Fruit fly (Drosophila melanogaster): ENCODE results near the gene CG42564.

The CG42564 gene

DNA sequence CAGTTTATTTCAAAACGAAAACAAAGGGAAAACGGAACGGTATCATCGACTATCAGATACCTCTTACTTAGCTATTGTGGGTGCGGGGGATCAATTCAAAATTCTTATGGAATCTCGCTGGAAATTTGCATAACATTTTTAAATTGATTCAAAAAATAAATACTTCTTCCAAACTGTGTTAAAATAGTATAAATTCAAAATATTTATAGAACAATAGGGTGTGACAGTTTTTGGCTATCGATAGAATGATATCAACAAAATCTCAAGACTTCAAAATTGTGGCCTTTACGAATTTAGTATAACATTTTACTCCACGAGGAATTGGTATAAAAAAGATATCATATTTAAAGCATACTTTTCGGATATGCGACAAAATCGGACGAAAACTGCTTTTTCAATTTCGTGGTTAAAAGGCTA lies 14.1 kb downstream of the CG42564 start (continued):
- TF ChIP-seq bsh (GFP tag; optimal IDR thresholded peaks at IDR 0.05) (no peak), gem (tag; optimal IDR thresholded peaks at IDR 0.05) (no peak), Opbp (GFP tag; IDR thresholded peaks at IDR 0.05; ENCODE audit: partially characterized antibody) (peak; percentile 48; the same call in 1 of the 3 replicates), CG13287 (GFP tag; IDR thresholded peaks at IDR 0.05; ENCODE audit: partially characterized antibody) (peak; percentile 74), CG31441 (GFP tag; IDR thresholded peaks at IDR 0.05) (no peak), sna (GFP tag; IDR thresholded peaks at IDR 0.05; ENCODE audit: partially characterized antibody) (peak; percentile 81), ato (GFP tag; IDR thresholded peaks at IDR 0.05; ENCODE audit: partially characterized antibody) (peak; percentile 66; the same call in 1 of the 2 replicates), CG12299 (tag; optimal IDR thresholded peaks at IDR 0.05) (no peak), dpn (GFP tag; optimal IDR thresholded peaks at IDR 0.05) (no peak), CG16813 (GFP tag; IDR thresholded peaks at IDR 0.05; ENCODE audit: partially characterized antibody) (peak; percentile 83), pb (GFP tag; optimal IDR thresholded peaks at IDR 0.05) (no peak), Med (GFP tag) (peak; percentile 48), CG14860 (GFP tag; IDR thresholded peaks at IDR 0.05; ENCODE audit: partially characterized antibody) (peak; percentile 92), phol (tag; optimal IDR thresholded peaks at IDR 0.05) (no peak), BEAF-32 (GFP tag; optimal IDR thresholded peaks at IDR 0.05) (peak; percentile 0), cad (GFP tag; optimal IDR thresholded peaks at IDR 0.05) (no peak), bbx (GFP tag; IDR thresholded peaks at IDR 0.05; ENCODE audit: partially characterized antibody) (peak; percentile 55), CG9437 (GFP tag; optimal IDR thresholded peaks at IDR 0.05) (no peak), CG7963 (GFP tag; IDR thresholded peaks at IDR 0.05; ENCODE audit: partially characterized antibody) (peak; percentile 76), stwl (tag; optimal IDR thresholded peaks at IDR 0.05) (peak; percentile 29), sens (GFP tag) (peak; percentile 48), nerfin-2 (GFP tag; IDR thresholded peaks at IDR 0.05; ENCODE audit: partially characterized antibody) (peak; percentile 88), CG8089 (GFP tag; optimal IDR thresholded peaks at IDR 0.05) (no peak), CG43689 (GFP tag; IDR thresholded peaks at IDR 0.05) (no peak), Awh (GFP tag; IDR thresholded peaks at IDR 0.05) (no peak), Meics (GFP tag; optimal IDR thresholded peaks at IDR 0.05) (no peak), CG4424 (GFP tag; optimal IDR thresholded peaks at IDR 0.05) (no peak), Eip74EF (GFP tag; optimal IDR thresholded peaks at IDR 0.05) (no peak), Mad (GFP tag; optimal IDR thresholded peaks at IDR 0.05) (no peak), amos (GFP tag; IDR thresholded peaks at IDR 0.05; ENCODE audit: partially characterized antibody) (peak; percentile 47; the same call in 1 of the 2 replicates), unc-4 (GFP tag; IDR thresholded peaks at IDR 0.05; ENCODE audit: partially characterized antibody) (peak; percentile 51), odd (GFP tag; optimal IDR thresholded peaks at IDR 0.05) (no peak), vnd (GFP tag; IDR thresholded peaks at IDR 0.05; ENCODE audit: partially characterized antibody) (peak; percentile 69; the same call in 2 of the 3 replicates), CG9797 (GFP tag; optimal IDR thresholded peaks at IDR 0.05) (no peak), CG2875 (GFP tag; optimal IDR thresholded peaks at IDR 0.05) (no peak), dmrt11E (tag; optimal IDR thresholded peaks at IDR 0.05) (no peak), Doc3 (GFP tag; IDR thresholded peaks at IDR 0.05; ENCODE audit: partially characterized antibody) (peak; percentile 64; the same call in 1 of the 3 replicates), mld (GFP tag; IDR thresholded peaks at IDR 0.05; ENCODE audit: partially characterized antibody) (peak; percentile 67; the same call in 2 of the 3 replicates), CG6791 (GFP tag; IDR thresholded peaks at IDR 0.05; ENCODE audit: partially characterized antibody) (peak; percentile 89), Bgb (GFP tag; IDR thresholded peaks at IDR 0.05; ENCODE audit: partially characterized antibody) (peak; percentile 61), pfk (GFP tag; optimal IDR thresholded peaks at IDR 0.05) (no peak), zen2 (GFP tag; IDR thresholded peaks at IDR 0.05; ENCODE audit: partially characterized antibody) (peak; percentile 55; the same call in 1 of the 3 replicates), CG32772 (GFP tag; IDR thresholded peaks at IDR 0.05) (no peak), CG10321 (GFP tag; IDR thresholded peaks at IDR 0.05) (no peak), CG14710 (tag; optimal IDR thresholded peaks at IDR 0.05) (no peak), rib (GFP tag; IDR thresholded peaks at IDR 0.05) (no peak), pho (GFP tag; optimal IDR thresholded peaks at IDR 0.05) (no peak)

All from whole organism, embryonic.